Worm (Caenorhabditis elegans) whole organism, L1 larva: Measurements from ENCODE around the gene glr-2.

Source experiments
- C04F5.9 ChIP-seq: sonication (generic microtip); optimal IDR thresholded peaks from 2 replicates; lab custom pipeline; 2016; ENCODE audit warnings: missing genetic modification characterization, missing compliant biosample characterization
- C16A3.4 ChIP-seq: fragments of 150-350 bp; optimal IDR thresholded peaks from 2 replicates; lab custom pipeline; 2014; ENCODE audit warnings: missing biosample characterization, missing genetic modification characterization
- alr-1 ChIP-seq: fragments of 200-800 bp; sonication (Bioruptor generic); optimal IDR thresholded peaks from 2 replicates; lab custom pipeline; 2018; ENCODE audit warnings: borderline replicate concordance, mild to moderate bottlenecking, missing genetic modification characterization, missing compliant biosample characterization
- aly-2 ChIP-seq: fragments of 150-350 bp; optimal IDR thresholded peaks from 2 replicates; lab custom pipeline; 2014; ENCODE audit warnings: missing biosample characterization, missing genetic modification characterization
- ama-1 ChIP-seq: fragments of 150-350 bp; optimal IDR thresholded peaks from 2 replicates; lab custom pipeline; 2014
- blmp-1 ChIP-seq: fragments of 150-350 bp; optimal IDR thresholded peaks from 2 replicates; lab custom pipeline; 2014; ENCODE audit warnings: missing biosample characterization, missing genetic modification characterization
- ceh-63 ChIP-seq: fragments of 200-800 bp; sonication (Bioruptor generic); optimal IDR thresholded peaks from 2 replicates; lab custom pipeline; 2018; ENCODE audit warnings: mild to moderate bottlenecking, missing genetic modification characterization, missing compliant biosample characterization
- ceh-8 ChIP-seq: fragments of 200-800 bp; sonication (Bioruptor generic); optimal IDR thresholded peaks from 2 replicates; lab custom pipeline; 2018; ENCODE audit warnings: mild to moderate bottlenecking, missing genetic modification characterization, moderate library complexity, missing compliant biosample characterization
- ceh-82 ChIP-seq, 3 experiments: fragments of 150-350 bp in 1 of 3; sonication (generic microtip) in 2 of 3; optimal IDR thresholded peaks; 2 replicates each; lab custom pipeline; 2014 to 2017; ENCODE audit warnings: missing biosample characterization in 3 of 3, missing genetic modification characterization in 3 of 3
- ceh-88 ChIP-seq: fragments of 200-800 bp; sonication (Bioruptor generic); IDR thresholded peaks from 2 replicates; pipeline ENCODE4 v1.3.6; 2022; ENCODE audit warnings: missing genetic modification characterization, missing compliant biosample characterization
- ceh-90 ChIP-seq: sonication (generic microtip); optimal IDR thresholded peaks from 2 replicates; lab custom pipeline; 2016; ENCODE audit warnings: missing genetic modification characterization, missing compliant biosample characterization
- ces-1 ChIP-seq: fragments of 150-350 bp; optimal IDR thresholded peaks from 2 replicates; lab custom pipeline; 2014; ENCODE audit warnings: missing biosample characterization, missing genetic modification reagents, missing genetic modification characterization
- efl-3 ChIP-seq: fragments of 200-800 bp; sonication (Bioruptor generic); optimal IDR thresholded peaks from 2 replicates; lab custom pipeline; 2018; ENCODE audit warnings: mild to moderate bottlenecking, missing genetic modification characterization, missing compliant biosample characterization
- elt-3 ChIP-seq, 6 experiments: fragments of 150-350 bp in 1 of 6; sonication (generic microtip); optimal IDR thresholded peaks; 2 replicates each; lab custom pipeline; 2017 to 2018; ENCODE audit warnings: missing biosample characterization in 6 of 6, missing genetic modification characterization in 6 of 6, inconsistent platforms in 1 of 6
- ets-5 ChIP-seq: fragments of 200-800 bp; sonication (Bioruptor generic); IDR thresholded peaks from 2 replicates; pipeline ENCODE4 v1.3.6; 2022; ENCODE audit warnings: missing genetic modification characterization, missing compliant biosample characterization
- fkh-10 ChIP-seq: sonication (generic microtip); optimal IDR thresholded peaks from 2 replicates; lab custom pipeline; 2017; ENCODE audit warnings: missing biosample characterization, missing genetic modification reagents, missing genetic modification characterization
- fkh-4 ChIP-seq: sonication (generic microtip); optimal IDR thresholded peaks from 2 replicates; lab custom pipeline; 2016; ENCODE audit warnings: missing compliant biosample characterization, missing genetic modification characterization, borderline replicate concordance
- fkh-8 ChIP-seq: sonication (generic microtip); optimal IDR thresholded peaks from 2 replicates; lab custom pipeline; 2016; ENCODE audit warnings: mild to moderate bottlenecking, missing genetic modification characterization, missing compliant biosample characterization
- fos-1 ChIP-seq: fragments of 150-350 bp; optimal IDR thresholded peaks from 2 replicates; lab custom pipeline; 2014; ENCODE audit warnings: missing biosample characterization, missing genetic modification characterization
- hpl-2 ChIP-seq: fragments of 150-350 bp; optimal IDR thresholded peaks from 2 replicates; lab custom pipeline; 2014; ENCODE audit warnings: missing biosample characterization, missing genetic modification reagents, missing genetic modification characterization
- isw-1 ChIP-seq: fragments of 200-800 bp; sonication (Bioruptor generic); IDR thresholded peaks from 2 replicates; pipeline ENCODE4 v1.3.6; 2022; ENCODE audit warnings: missing genetic modification characterization, missing compliant biosample characterization
- jun-1 ChIP-seq: fragments of 150-350 bp; optimal IDR thresholded peaks from 2 replicates; lab custom pipeline; 2014; ENCODE audit warnings: missing biosample characterization, missing genetic modification reagents, missing genetic modification characterization
- lin-13 ChIP-seq: fragments of 150-350 bp; optimal IDR thresholded peaks from 2 replicates; lab custom pipeline; 2014; ENCODE audit warnings: missing biosample characterization, missing genetic modification reagents, missing genetic modification characterization
- lin-35 ChIP-seq, 2 experiments: fragments of 150-350 bp; optimal IDR thresholded peaks; 2 replicates each; lab custom pipeline; 2014; ENCODE audit warnings: missing biosample characterization in 2 of 2, missing genetic modification characterization in 2 of 2, missing genetic modification reagents in 2 of 2
- lsy-2 ChIP-seq, 2 experiments: fragments of 150-350 bp; optimal IDR thresholded peaks; 2 replicates each; lab custom pipeline; 2014; ENCODE audit warnings: missing biosample characterization in 2 of 2, missing genetic modification characterization in 2 of 2
- mdl-1 ChIP-seq, 2 experiments: fragments of 150-350 bp; optimal IDR thresholded peaks; 2 replicates each; lab custom pipeline; 2014 to 2017; ENCODE audit warnings: missing biosample characterization in 2 of 2, missing genetic modification characterization in 2 of 2, inconsistent platforms in 1 of 2
- mep-1 ChIP-seq: fragments of 150-350 bp; optimal IDR thresholded peaks from 2 replicates; lab custom pipeline; 2014; ENCODE audit warnings: missing biosample characterization, missing genetic modification characterization
- nhr-11 ChIP-seq: fragments of 150-350 bp; optimal IDR thresholded peaks from 2 replicates; lab custom pipeline; 2014; ENCODE audit warnings: missing biosample characterization, missing genetic modification characterization
- nhr-12 ChIP-seq: sonication (generic microtip); optimal IDR thresholded peaks from 2 replicates; lab custom pipeline; 2017; ENCODE audit warnings: missing biosample characterization, missing genetic modification characterization
- nhr-28 ChIP-seq: fragments of 150-350 bp; optimal IDR thresholded peaks from 2 replicates; lab custom pipeline; 2014; ENCODE audit warnings: missing biosample characterization, missing genetic modification characterization
- nhr-77 ChIP-seq: fragments of 150-350 bp; optimal IDR thresholded peaks from 2 replicates; lab custom pipeline; 2014; ENCODE audit warnings: missing biosample characterization, missing genetic modification characterization
- nhr-90 ChIP-seq: sonication (generic microtip); optimal IDR thresholded peaks from 2 replicates; lab custom pipeline; 2016; ENCODE audit warnings: mild to moderate bottlenecking, missing genetic modification characterization, missing compliant biosample characterization; ENCODE audit not compliant: poor library complexity
- pag-3 ChIP-seq: sonication (generic microtip); optimal IDR thresholded peaks from 2 replicates; lab custom pipeline; 2017; ENCODE audit warnings: missing genetic modification characterization, mild to moderate bottlenecking, missing compliant biosample characterization, antibody characterized with exemption, borderline replicate concordance; ENCODE audit not compliant: insufficient read depth
- pax-3 ChIP-seq: fragments of 200-800 bp; sonication (Bioruptor generic); optimal IDR thresholded peaks from 2 replicates; lab custom pipeline; 2018; ENCODE audit warnings: mild to moderate bottlenecking, missing genetic modification characterization, moderate library complexity, missing compliant biosample characterization
- rnt-1 ChIP-seq: sonication (generic microtip); optimal IDR thresholded peaks from 2 replicates; lab custom pipeline; 2016; ENCODE audit warnings: mild to moderate bottlenecking, missing genetic modification characterization, moderate library complexity, missing compliant biosample characterization
- skn-1 ChIP-seq: fragments of 150-350 bp; optimal IDR thresholded peaks from 2 replicates; lab custom pipeline; 2014; ENCODE audit warnings: missing biosample characterization, missing genetic modification characterization
- snu-23 ChIP-seq: sonication (generic microtip); optimal IDR thresholded peaks from 2 replicates; lab custom pipeline; 2016; ENCODE audit warnings: missing genetic modification characterization, missing compliant biosample characterization
- sptf-1 ChIP-seq: fragments of 150-350 bp; optimal IDR thresholded peaks from 2 replicates; lab custom pipeline; 2014; ENCODE audit warnings: missing biosample characterization, missing genetic modification characterization
- sup-37 ChIP-seq: fragments of 200-800 bp; sonication (Bioruptor generic); optimal IDR thresholded peaks from 2 replicates; lab custom pipeline; 2018; ENCODE audit warnings: mild to moderate bottlenecking, missing genetic modification characterization, missing compliant biosample characterization
- unc-130 ChIP-seq: fragments of 150-350 bp; optimal IDR thresholded peaks from 2 replicates; lab custom pipeline; 2017; ENCODE audit warnings: missing biosample characterization, missing genetic modification characterization, inconsistent platforms
- unc-62 ChIP-seq: fragments of 150-350 bp; optimal IDR thresholded peaks from 2 replicates; lab custom pipeline; 2014; ENCODE audit warnings: missing biosample characterization, missing genetic modification reagents, missing genetic modification characterization
- unc-86 ChIP-seq: sonication (generic microtip); optimal IDR thresholded peaks from 2 replicates; lab custom pipeline; 2016; ENCODE audit warnings: missing genetic modification characterization, missing compliant biosample characterization
- unc-98 ChIP-seq: fragments of 200-800 bp; sonication (Bioruptor generic); IDR thresholded peaks from 2 replicates; pipeline ENCODE4 v1.3.6; 2022; ENCODE audit warnings: missing genetic modification characterization, missing compliant biosample characterization
- vab-15 ChIP-seq: sonication (generic microtip); optimal IDR thresholded peaks from 2 replicates; lab custom pipeline; 2017; ENCODE audit warnings: missing genotype, mild to moderate bottlenecking, missing genetic modification characterization, missing compliant biosample characterization
- ztf-11 ChIP-seq, 2 experiments: sonication (generic microtip); optimal IDR thresholded peaks; 2 replicates each; lab custom pipeline; 2016 to 2017; ENCODE audit warnings: missing genetic modification characterization in 2 of 2, missing biosample characterization in 1 of 2, missing compliant biosample characterization in 1 of 2

glr-2 gene

ce11 chrIII:7179538-7180301, 35.0 kb upstream of the glr-2 start, which contains the start of the genes rps-14 and rpl-36 (continued):
- peak; percentile 96 for TF ChIP-seq mep-1 (tag; lab: Kevin White, UChicago)
- no peak for TF ChIP-seq pag-3
- no peak for TF ChIP-seq ces-1
- TF ChIP-seq blmp-1 (tag; lab: Kevin White, UChicago): peak; percentile 93
- TF ChIP-seq unc-86 (tag; lab: Kevin White, UChicago): peak; percentile 80
- no peak for TF ChIP-seq sup-37 (GFP tag; lab: Kevin White, UChicago)
- TF ChIP-seq skn-1 (tag; lab: Kevin White, UChicago): peak; percentile 94
- TF ChIP-seq sptf-1 (tag; lab: Kevin White, UChicago): no peak
- peak; percentile 40 for TF ChIP-seq fkh-4 (tag; lab: Kevin White, UChicago)
- TF ChIP-seq ets-5 (GFP tag; lab: Robert Waterston, UW): no peak
- peak; percentile 5 for TF ChIP-seq vab-15 (tag; lab: Kevin White, UChicago)
- peak; percentile 30 for TF ChIP-seq ama-1
- TF ChIP-seq lin-13 (GFP tag; lab: Kevin White, UChicago): peak; percentile 87
- peak; percentile 92 for TF ChIP-seq nhr-90 (tag; lab: Kevin White, UChicago)
- peak; percentile 86 for TF ChIP-seq jun-1 (tag; lab: Kevin White, UChicago)
- TF ChIP-seq unc-130 (tag; lab: Kevin White, UChicago): peak; percentile 96
- TF ChIP-seq pax-3 (tag; lab: Kevin White, UChicago): peak; percentile 72
- TF ChIP-seq hpl-2: peak; percentile 78
- peak in 1 of 2 experiments; percentile 82 for TF ChIP-seq mdl-1 (tag; optimal IDR thresholded peaks at IDR 0.05; lab: Kevin White, UChicago)
- TF ChIP-seq ceh-63 (GFP tag; lab: Kevin White, UChicago): no peak
- peak; percentile 95 for TF ChIP-seq snu-23 (GFP tag; lab: Kevin White, UChicago)
- peak; percentile 90 for TF ChIP-seq rnt-1 (tag; lab: Kevin White, UChicago)
- TF ChIP-seq isw-1 (GFP tag; lab: Robert Waterston, UW): peak; percentile 94
- peak; percentile 34 for TF ChIP-seq ceh-90
- TF ChIP-seq ceh-88 (GFP tag; lab: Robert Waterston, UW): peak; percentile 68
- peak; percentile 78 for TF ChIP-seq C04F5.9 (tag; lab: Kevin White, UChicago)
- TF ChIP-seq nhr-12 (tag; lab: Kevin White, UChicago): no peak
- peak; percentile 88 to 90 (median 89) for TF ChIP-seq ceh-82 (tag; optimal IDR thresholded peaks at IDR 0.05; lab: Kevin White, UChicago)
- no peak for TF ChIP-seq unc-62 (GFP tag; lab: Kevin White, UChicago)
- TF ChIP-seq alr-1 (tag; lab: Kevin White, UChicago): no peak
- peak; percentile 96 for TF ChIP-seq C16A3.4 (tag; lab: Kevin White, UChicago)
- TF ChIP-seq ztf-11 (tag; optimal IDR thresholded peaks at IDR 0.05; lab: Kevin White, UChicago): peak in 1 of 2 experiments; percentile 75
- peak; percentile 30 for TF ChIP-seq nhr-11 (tag; lab: Kevin White, UChicago)
- no peak for TF ChIP-seq nhr-28 (tag; lab: Kevin White, UChicago)
- TF ChIP-seq fkh-8: peak; percentile 88
- TF ChIP-seq lin-35 (GFP tag; optimal IDR thresholded peaks at IDR 0.05; lab: Kevin White, UChicago): peak; percentile 88 to 93
- TF ChIP-seq nhr-77 (tag; lab: Kevin White, UChicago): peak; percentile 90
- TF ChIP-seq fkh-10 (GFP tag; lab: Kevin White, UChicago): peak; percentile 66
- peak in 3 of 6 experiments; percentile 76 to 94 (median 88) for TF ChIP-seq elt-3 (tag; optimal IDR thresholded peaks at IDR 0.05; lab: Kevin White, UChicago)
- TF ChIP-seq efl-3 (GFP tag; lab: Kevin White, UChicago): no peak
- peak; percentile 84 for TF ChIP-seq fos-1 (tag; lab: Kevin White, UChicago)
- no peak for TF ChIP-seq unc-98
- TF ChIP-seq aly-2 (tag; lab: Kevin White, UChicago): peak; percentile 47
- peak; percentile 67 for TF ChIP-seq ceh-8 (GFP tag; lab: Kevin White, UChicago)
- TF ChIP-seq lsy-2 (tag; optimal IDR thresholded peaks at IDR 0.05; lab: Kevin White, UChicago): peak; percentile 95 to 96
